Fruit fly (Drosophila melanogaster) whole organism, embryonic: ENCODE results near the gene Abi.

Experiments
- Ada2b ChIP-seq: fragments of 200-800 bp; sonication (Bioruptor generic); IDR thresholded peaks from 2 replicates; pipeline ENCODE4 v1.3.6; 2022; ENCODE audit warnings: missing biosample characterization, missing genetic modification characterization
- Atf-2 ChIP-seq: fragments of 200-800 bp; sonication (Bioruptor generic); optimal IDR thresholded peaks from 2 replicates; lab custom pipeline; 2016; ENCODE audit warnings: missing biosample characterization, missing genetic modification characterization
- BtbVII ChIP-seq: fragments of 200-800 bp; sonication (Bioruptor generic); optimal IDR thresholded peaks from 3 replicates; lab custom pipeline; 2017; ENCODE audit warnings: missing biosample characterization, mild to moderate bottlenecking, missing genetic modification characterization
- CG10209 ChIP-seq: fragments of 200-800 bp; sonication (Bioruptor generic); optimal IDR thresholded peaks from 3 replicates; lab custom pipeline; 2017; ENCODE audit warnings: missing biosample characterization, mild to moderate bottlenecking, missing genetic modification characterization, missing genetic modification reagents
- CG10267 ChIP-seq: fragments of 200-800 bp; sonication (Bioruptor generic); optimal IDR thresholded peaks from 2 replicates; lab custom pipeline; 2018; ENCODE audit warnings: missing biosample characterization, mild to moderate bottlenecking, missing genetic modification characterization, moderate library complexity
- CG10431 ChIP-seq: fragments of 200-800 bp; sonication (Bioruptor generic); optimal IDR thresholded peaks from 3 replicates; lab custom pipeline; 2018; ENCODE audit warnings: missing biosample characterization, mild to moderate bottlenecking, missing genetic modification characterization
- CG10654 ChIP-seq: fragments of 200-800 bp; sonication (Bioruptor generic); optimal IDR thresholded peaks from 2 replicates; lab custom pipeline; 2016; ENCODE audit warnings: missing biosample characterization, missing genetic modification characterization
- CG11723 ChIP-seq: fragments of 200-800 bp; sonication (Bioruptor generic); optimal IDR thresholded peaks from 2 replicates; lab custom pipeline; 2017; ENCODE audit warnings: missing biosample characterization, mild to moderate bottlenecking, missing genetic modification characterization
- CG16815 ChIP-seq: fragments of 200-800 bp; sonication (Bioruptor generic); optimal IDR thresholded peaks from 3 replicates; lab custom pipeline; 2017; ENCODE audit warnings: missing biosample characterization, mild to moderate bottlenecking, missing genetic modification characterization
- CG18764 ChIP-seq: fragments of 200-800 bp; sonication (Bioruptor generic); optimal IDR thresholded peaks from 3 replicates; lab custom pipeline; 2016; ENCODE audit warnings: missing biosample characterization, missing genetic modification characterization
- CG3163 ChIP-seq: fragments of 200-800 bp; sonication (Bioruptor generic); optimal IDR thresholded peaks from 3 replicates; lab custom pipeline; 2016; ENCODE audit warnings: missing biosample characterization, missing genetic modification characterization
- CG34422 ChIP-seq: fragments of 200-800 bp; sonication (Bioruptor generic); IDR thresholded peaks from 3 replicates; pipeline ENCODE4 v1.3.6; 2022; ENCODE audit warnings: missing biosample characterization, missing genetic modification characterization
- CG4617 ChIP-seq: fragments of 200-800 bp; sonication (Bioruptor generic); optimal IDR thresholded peaks from 3 replicates; lab custom pipeline; 2016; ENCODE audit warnings: missing biosample characterization, missing genetic modification characterization, borderline replicate concordance
- CG6683 ChIP-seq: fragments of 200-800 bp; sonication (Bioruptor generic); optimal IDR thresholded peaks from 2 replicates; lab custom pipeline; 2017; ENCODE audit warnings: missing biosample characterization, mild to moderate bottlenecking, missing genetic modification characterization, missing genetic modification reagents
- CG8281 ChIP-seq: fragments of 200-800 bp; sonication (Bioruptor generic); optimal IDR thresholded peaks from 2 replicates; lab custom pipeline; 2018; ENCODE audit warnings: missing biosample characterization, mild to moderate bottlenecking, missing genetic modification characterization, moderate library complexity
- CG8944 ChIP-seq: fragments of 200-800 bp; sonication (Bioruptor generic); optimal IDR thresholded peaks from 3 replicates; lab custom pipeline; 2016; ENCODE audit warnings: missing biosample characterization, missing genetic modification characterization
- CG9817 ChIP-seq: fragments of 200-800 bp; sonication (Bioruptor generic); optimal IDR thresholded peaks from 2 replicates; lab custom pipeline; 2018; ENCODE audit warnings: missing biosample characterization, mild to moderate bottlenecking, missing genetic modification characterization, moderate library complexity
- CG9876 ChIP-seq: fragments of 200-800 bp; sonication (Bioruptor generic); optimal IDR thresholded peaks from 2 replicates; lab custom pipeline; 2016; ENCODE audit warnings: missing biosample characterization, missing genetic modification characterization
- CTCF ChIP-seq: fragments of 200-800 bp; sonication (Bioruptor generic); optimal IDR thresholded peaks from 2 replicates; lab custom pipeline; 2017; ENCODE audit warnings: missing biosample characterization, mild to moderate bottlenecking, missing genetic modification characterization, moderate library complexity
- Fer1 ChIP-seq: fragments of 200-800 bp; sonication (Bioruptor generic); optimal IDR thresholded peaks from 2 replicates; lab custom pipeline; 2017; ENCODE audit warnings: missing biosample characterization, mild to moderate bottlenecking, missing genetic modification characterization
- Fer3 ChIP-seq: fragments of 200-800 bp; sonication (Bioruptor generic); optimal IDR thresholded peaks from 2 replicates; lab custom pipeline; 2018; ENCODE audit warnings: missing biosample characterization, mild to moderate bottlenecking, missing genetic modification characterization, moderate library complexity
- MESR4 ChIP-seq: fragments of 200-800 bp; sonication (Bioruptor generic); optimal IDR thresholded peaks from 2 replicates; lab custom pipeline; 2018; ENCODE audit warnings: missing biosample characterization, mild to moderate bottlenecking, missing genetic modification characterization, moderate library complexity
- Max ChIP-seq: fragments of 200-800 bp; sonication (Bioruptor generic); optimal IDR thresholded peaks from 2 replicates; lab custom pipeline; 2016; ENCODE audit warnings: missing biosample characterization, mild to moderate bottlenecking, missing genetic modification characterization
- Nf-YB ChIP-seq: fragments of 200-800 bp; sonication (Bioruptor generic); optimal IDR thresholded peaks from 3 replicates; lab custom pipeline; 2019; ENCODE audit warnings: missing biosample characterization, mild to moderate bottlenecking, missing genetic modification characterization, moderate library complexity
- Optix ChIP-seq: fragments of 200-800 bp; sonication (Bioruptor generic); IDR thresholded peaks from 3 replicates; pipeline ENCODE4 v1.3.6; 2022; ENCODE audit warnings: missing biosample characterization, missing genetic modification characterization
- Ptx1 ChIP-seq: fragments of 200-800 bp; sonication (Bioruptor generic); IDR thresholded peaks from 2 replicates; pipeline ENCODE4 v1.3.6; 2022; ENCODE audit warnings: missing biosample characterization, missing genetic modification characterization
- Side ChIP-seq: fragments of 200-800 bp; sonication (Bioruptor generic); optimal IDR thresholded peaks from 2 replicates; lab custom pipeline; 2016; ENCODE audit warnings: missing biosample characterization, missing genetic modification characterization
- Sry-δ ChIP-seq: fragments of 200-800 bp; sonication (Bioruptor generic); optimal IDR thresholded peaks from 2 replicates; lab custom pipeline; 2016; ENCODE audit warnings: missing biosample characterization, missing genetic modification characterization
- ab ChIP-seq: fragments of 200-800 bp; sonication (Bioruptor generic); optimal IDR thresholded peaks from 2 replicates; lab custom pipeline; 2016; ENCODE audit warnings: missing biosample characterization, missing genetic modification characterization
- az2 ChIP-seq: fragments of 200-800 bp; sonication (Bioruptor generic); optimal IDR thresholded peaks from 3 replicates; lab custom pipeline; 2016; ENCODE audit warnings: missing biosample characterization, missing genetic modification characterization
- corto ChIP-seq: fragments of 200-800 bp; sonication (Bioruptor generic); optimal IDR thresholded peaks from 2 replicates; lab custom pipeline; 2016; ENCODE audit warnings: missing biosample characterization, mild to moderate bottlenecking, missing genetic modification characterization, moderate library complexity
- crp ChIP-seq, 2 experiments: fragments of 200-800 bp; sonication (Bioruptor generic); optimal IDR thresholded peaks; 2 replicates in 1 of 2; 3 replicates in 1 of 2; lab custom pipeline; 2017; ENCODE audit warnings: missing biosample characterization in 2 of 2, missing genetic modification characterization in 2 of 2, mild to moderate bottlenecking in 1 of 2, moderate library complexity in 1 of 2
- cwo ChIP-seq: fragments of 200-800 bp; sonication (Bioruptor generic); optimal IDR thresholded peaks from 3 replicates; lab custom pipeline; 2017; ENCODE audit warnings: missing biosample characterization, missing genetic modification characterization, mild to moderate bottlenecking, moderate library complexity, missing genetic modification reagents
- dan ChIP-seq: fragments of 200-800 bp; sonication (Bioruptor generic); IDR thresholded peaks from 2 replicates; pipeline ENCODE4 v1.3.6; 2022; ENCODE audit warnings: missing biosample characterization, missing genetic modification characterization
- dmrt99B ChIP-seq: fragments of 200-800 bp; sonication (Bioruptor generic); optimal IDR thresholded peaks from 2 replicates; lab custom pipeline; 2018; ENCODE audit warnings: missing biosample characterization, mild to moderate bottlenecking, missing genetic modification characterization, moderate library complexity
- gcm ChIP-seq: fragments of 200-800 bp; sonication (Bioruptor generic); optimal IDR thresholded peaks from 2 replicates; lab custom pipeline; 2019; ENCODE audit warnings: missing biosample characterization, mild to moderate bottlenecking, missing genetic modification characterization, moderate library complexity
- hbn ChIP-seq: fragments of 200-800 bp; sonication (Bioruptor generic); IDR thresholded peaks from 2 replicates; pipeline ENCODE4 v1.3.6; 2022; ENCODE audit warnings: missing biosample characterization, missing genetic modification characterization; ENCODE audit not compliant: partially characterized antibody
- ind ChIP-seq: fragments of 200-800 bp; sonication (Bioruptor generic); optimal IDR thresholded peaks from 3 replicates; lab custom pipeline; 2016; ENCODE audit warnings: missing biosample characterization, missing genetic modification characterization
- knrl ChIP-seq: fragments of 200-800 bp; sonication (Bioruptor generic); IDR thresholded peaks from 3 replicates; pipeline ENCODE4 v1.3.6; 2022; ENCODE audit warnings: missing biosample characterization, missing genetic modification characterization; ENCODE audit not compliant: partially characterized antibody
- mirr ChIP-seq: fragments of 200-800 bp; sonication (Bioruptor generic); optimal IDR thresholded peaks from 3 replicates; lab custom pipeline; 2018; ENCODE audit warnings: missing biosample characterization, mild to moderate bottlenecking, missing genetic modification characterization
- mld ChIP-seq: fragments of 200-800 bp; sonication (Bioruptor generic); IDR thresholded peaks from 3 replicates; pipeline ENCODE4 v1.3.6; 2022; ENCODE audit warnings: missing biosample characterization, missing genetic modification characterization; ENCODE audit not compliant: partially characterized antibody
- pho ChIP-seq: fragments of 200-800 bp; sonication (Bioruptor generic); optimal IDR thresholded peaks from 2 replicates; lab custom pipeline; 2016; ENCODE audit warnings: missing biosample characterization, missing genetic modification characterization
- prd ChIP-seq, 3 experiments: fragments of >200 bp in 2 of 3; fragments of 200-800 bp in 1 of 3; sonication (Bioruptor generic) in 1 of 3; optimal IDR thresholded peaks in 2 of 3; IDR thresholded peaks in 1 of 3; 2 replicates in 2 of 3; 3 replicates in 1 of 3; pipeline versions ENCODE4 v1.3.6 to Lab custom; 2017 to 2022; ENCODE audit warnings: missing biosample characterization in 1 of 3, missing genetic modification characterization in 1 of 3
- sd ChIP-seq: fragments of 200-800 bp; sonication (Bioruptor generic); optimal IDR thresholded peaks from 3 replicates; lab custom pipeline; 2018; ENCODE audit warnings: missing biosample characterization, mild to moderate bottlenecking, missing genetic modification characterization, moderate library complexity
- sim ChIP-seq: fragments of 200-800 bp; sonication (Bioruptor generic); IDR thresholded peaks from 2 replicates; pipeline ENCODE4 v1.3.6; 2022; ENCODE audit warnings: missing biosample characterization, missing genetic modification characterization
- sima ChIP-seq: fragments of 200-800 bp; sonication (Bioruptor generic); optimal IDR thresholded peaks from 2 replicates; lab custom pipeline; 2016; ENCODE audit warnings: missing biosample characterization, missing genetic modification characterization
- stwl ChIP-seq: fragments of 200-800 bp; sonication (Bioruptor generic); optimal IDR thresholded peaks from 3 replicates; lab custom pipeline; 2018; ENCODE audit warnings: missing biosample characterization, mild to moderate bottlenecking, missing genetic modification characterization, moderate library complexity
- tap ChIP-seq: fragments of 200-800 bp; optimal IDR thresholded peaks from 3 replicates; lab custom pipeline; 2019; ENCODE audit warnings: missing biosample characterization, mild to moderate bottlenecking, missing genetic modification characterization, moderate library complexity

The Abi gene

DNA sequence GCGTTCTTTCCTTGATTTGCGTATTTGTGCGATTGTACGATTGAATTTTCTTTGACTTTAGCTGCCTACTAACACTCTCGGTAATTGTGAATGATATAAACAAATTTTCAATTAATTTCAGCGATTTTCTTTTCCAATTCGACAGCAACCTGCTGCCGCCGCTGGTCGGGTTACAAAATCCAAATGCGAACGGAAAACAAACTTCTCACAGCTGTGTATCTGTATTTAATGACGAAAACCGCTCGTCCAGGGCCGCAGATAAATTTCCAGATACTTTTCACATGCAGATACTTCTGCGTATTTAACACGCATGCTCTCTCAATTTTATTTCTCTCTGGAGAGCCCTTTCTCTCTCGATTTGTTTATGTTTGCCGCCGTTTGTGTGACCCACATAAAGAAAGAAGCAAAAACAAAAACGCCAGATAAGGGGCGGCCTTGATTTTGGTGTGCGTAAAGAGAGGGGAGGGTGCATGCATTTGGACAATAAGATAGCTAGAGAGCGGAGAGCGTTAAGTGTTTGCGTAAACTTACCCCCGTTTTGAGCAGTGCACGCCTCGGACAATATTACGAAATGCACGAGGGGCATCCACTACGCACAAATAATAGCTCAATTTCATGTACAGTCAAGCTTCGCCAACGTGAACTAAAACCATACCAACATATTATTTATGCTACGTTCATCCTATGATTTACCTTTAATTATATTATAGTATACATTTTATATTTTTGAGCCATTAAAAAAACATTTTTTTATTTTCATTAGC is 13.9 kb downstream of the Abi start, which contains the start of gene CG12402 (continued):
- TF ChIP-seq corto (no peak), hbn (peak; percentile 29; the same call in 1 of the 2 replicates), dmrt99B (tag; lab: Kevin White, UChicago) (peak; percentile 92), sim (GFP tag; lab: Robert Waterston, UW) (peak; percentile 61; the same call in 1 of the 2 replicates), dan (GFP tag; lab: Robert Waterston, UW) (no peak), CTCF (GFP tag; lab: Kevin White, UChicago) (peak; percentile 32), CG34422 (GFP tag; lab: Robert Waterston, UW) (peak; percentile 91), CG8281 (tag; lab: Kevin White, UChicago) (peak; percentile 67), CG10654 (GFP tag; lab: Kevin White, UChicago) (peak; percentile 85), ind (peak; percentile 82), MESR4 (GFP tag; lab: Kevin White, UChicago) (no peak), CG16815 (peak; percentile 43), Fer1 (peak; percentile 87), CG9817 (tag; lab: Kevin White, UChicago) (peak; percentile 65), CG3163 (GFP tag; lab: Kevin White, UChicago) (peak; percentile 55), CG8944 (GFP tag; lab: Kevin White, UChicago) (peak; percentile 37), Sry-δ (GFP tag; lab: Kevin White, UChicago) (peak; percentile 3), sd (tag; lab: Kevin White, UChicago) (peak; percentile 69), cwo (GFP tag; lab: Kevin White, UChicago) (peak; percentile 75), Atf-2 (GFP tag; lab: Kevin White, UChicago) (peak; percentile 36), crp (GFP tag; optimal IDR thresholded peaks at IDR 0.05; lab: Kevin White, UChicago) (no peak), Optix (GFP tag; lab: Robert Waterston, UW) (peak; percentile 70), CG18764 (GFP tag; lab: Kevin White, UChicago) (peak; percentile 79), CG11723 (GFP tag; lab: Kevin White, UChicago) (peak; percentile 68), stwl (peak; percentile 6), pho (GFP tag; lab: Kevin White, UChicago) (peak; percentile 36), Fer3 (tag; lab: Kevin White, UChicago) (peak; percentile 83), Side (GFP tag; lab: Kevin White, UChicago) (peak; percentile 71), CG10267 (tag; lab: Kevin White, UChicago) (peak; percentile 78), CG4617 (GFP tag; lab: Kevin White, UChicago) (peak; percentile 32), prd (optimal IDR thresholded peaks at IDR 0.05; lab: Kevin White, UChicago) (no peak), prd (GFP tag; IDR thresholded peaks at IDR 0.05; lab: Robert Waterston, UW) (peak; percentile 84), mld (GFP tag; lab: Robert Waterston, UW) (no peak), CG6683 (GFP tag; lab: Kevin White, UChicago) (peak; percentile 69), gcm (GFP tag; lab: Kevin White, UChicago) (peak; percentile 86), az2 (GFP tag; lab: Kevin White, UChicago) (peak; percentile 84), CG10431 (GFP tag; lab: Kevin White, UChicago) (no peak), sima (no peak), ab (GFP tag; lab: Kevin White, UChicago) (peak; percentile 28), tap (peak; percentile 86), knrl (GFP tag; lab: Robert Waterston, UW) (no peak), BtbVII (peak; percentile 80), Ptx1 (GFP tag; lab: Robert Waterston, UW) (peak; percentile 89), mirr (GFP tag; lab: Kevin White, UChicago) (peak; percentile 70), CG9876 (GFP tag; lab: Kevin White, UChicago) (peak; percentile 30), Nf-YB (peak; percentile 57), CG10209 (GFP tag; lab: Kevin White, UChicago) (peak; percentile 77), Max (GFP tag; lab: Kevin White, UChicago) (peak; percentile 56), Ada2b (peak; percentile 88)
